Fruit fly (Drosophila melanogaster) whole organism, embryonic: ENCODE data around the gene Scgalpha.

Source experiments
- Blimp-1 ChIP-seq: fragments of 200-800 bp; sonication (Bioruptor generic); optimal IDR thresholded peaks from 3 replicates; lab custom pipeline; 2018; ENCODE audit warnings: missing biosample characterization, missing genetic modification characterization, mild to moderate bottlenecking, moderate library complexity, missing genetic modification reagents
- CG10209 ChIP-seq: fragments of 200-800 bp; sonication (Bioruptor generic); optimal IDR thresholded peaks from 3 replicates; lab custom pipeline; 2017; ENCODE audit warnings: missing biosample characterization, mild to moderate bottlenecking, missing genetic modification characterization, missing genetic modification reagents
- CG11695 ChIP-seq: fragments of 200-800 bp; sonication (Bioruptor generic); IDR thresholded peaks from 3 replicates; pipeline ENCODE4 v1.3.6; 2022; ENCODE audit warnings: missing biosample characterization, missing genetic modification characterization
- CG12071 ChIP-seq: fragments of 200-800 bp; sonication (Bioruptor generic); optimal IDR thresholded peaks from 3 replicates; lab custom pipeline; 2018; ENCODE audit warnings: missing biosample characterization, mild to moderate bottlenecking, missing genetic modification characterization
- CG12391 ChIP-seq: fragments of 200-800 bp; sonication (Bioruptor generic); optimal IDR thresholded peaks from 3 replicates; lab custom pipeline; 2018; ENCODE audit warnings: missing biosample characterization, mild to moderate bottlenecking, missing genetic modification characterization, moderate library complexity
- CG12659 ChIP-seq: fragments of 200-800 bp; sonication (Bioruptor generic); optimal IDR thresholded peaks from 3 replicates; lab custom pipeline; 2017; ENCODE audit warnings: mild to moderate bottlenecking, missing biosample characterization, missing genetic modification reagents, missing genetic modification characterization
- CG14014 ChIP-seq: fragments of 200-800 bp; sonication (Bioruptor generic); IDR thresholded peaks from 2 replicates; pipeline ENCODE4 v1.3.6; 2022; ENCODE audit warnings: missing biosample characterization, missing genetic modification characterization
- CG15011 ChIP-seq: fragments of 200-800 bp; sonication (Bioruptor generic); optimal IDR thresholded peaks from 3 replicates; lab custom pipeline; 2018; ENCODE audit warnings: missing biosample characterization, mild to moderate bottlenecking, missing genetic modification characterization
- CG16813 ChIP-seq: fragments of 200-800 bp; sonication (Bioruptor generic); IDR thresholded peaks from 3 replicates; pipeline ENCODE4 v1.3.6; 2022; ENCODE audit warnings: missing biosample characterization, missing genetic modification characterization; ENCODE audit not compliant: partially characterized antibody
- CG18619 ChIP-seq: fragments of 200-800 bp; sonication (Bioruptor generic); optimal IDR thresholded peaks from 3 replicates; lab custom pipeline; 2017; ENCODE audit warnings: missing biosample characterization, mild to moderate bottlenecking, missing genetic modification characterization
- CG31441 ChIP-seq: fragments of 200-800 bp; sonication (Bioruptor generic); IDR thresholded peaks from 2 replicates; pipeline ENCODE4 v1.3.6; 2022; ENCODE audit warnings: missing biosample characterization, missing genetic modification characterization
- CG32772 ChIP-seq: fragments of 200-800 bp; sonication (Bioruptor generic); IDR thresholded peaks from 2 replicates; pipeline ENCODE4 v1.3.6; 2022; ENCODE audit warnings: missing biosample characterization, missing genetic modification characterization
- CG34422 ChIP-seq: fragments of 200-800 bp; sonication (Bioruptor generic); IDR thresholded peaks from 3 replicates; pipeline ENCODE4 v1.3.6; 2022; ENCODE audit warnings: missing biosample characterization, missing genetic modification characterization
- CG6765 ChIP-seq: fragments of 200-800 bp; sonication (Bioruptor generic); optimal IDR thresholded peaks from 3 replicates; lab custom pipeline; 2017; ENCODE audit warnings: missing biosample characterization, mild to moderate bottlenecking, missing genetic modification characterization
- CG9797 ChIP-seq: fragments of 200-800 bp; sonication (Bioruptor generic); optimal IDR thresholded peaks from 3 replicates; lab custom pipeline; 2018; ENCODE audit warnings: missing biosample characterization, mild to moderate bottlenecking, missing genetic modification characterization
- CG9932 ChIP-seq: fragments of 200-800 bp; sonication (Bioruptor generic); IDR thresholded peaks from 2 replicates; pipeline ENCODE4 v1.3.6; 2022; ENCODE audit warnings: missing biosample characterization, missing genetic modification characterization
- Dbx ChIP-seq: fragments of 200-800 bp; sonication (Bioruptor generic); IDR thresholded peaks from 3 replicates; pipeline ENCODE4 v1.3.6; 2022; ENCODE audit warnings: missing biosample characterization, missing genetic modification characterization
- E2f1 ChIP-seq: fragments of 200-800 bp; sonication (Bioruptor generic); IDR thresholded peaks from 2 replicates; pipeline ENCODE4 v1.3.6; 2022; ENCODE audit warnings: missing biosample characterization, missing genetic modification characterization
- Fer3 ChIP-seq: fragments of 200-800 bp; sonication (Bioruptor generic); optimal IDR thresholded peaks from 2 replicates; lab custom pipeline; 2018; ENCODE audit warnings: missing biosample characterization, mild to moderate bottlenecking, missing genetic modification characterization, moderate library complexity
- Hey ChIP-seq: fragments of 200-800 bp; sonication (Bioruptor generic); optimal IDR thresholded peaks from 3 replicates; lab custom pipeline; 2018; ENCODE audit warnings: missing biosample characterization, mild to moderate bottlenecking, missing genetic modification characterization
- MESR4 ChIP-seq: fragments of 200-800 bp; sonication (Bioruptor generic); optimal IDR thresholded peaks from 2 replicates; lab custom pipeline; 2018; ENCODE audit warnings: missing biosample characterization, mild to moderate bottlenecking, missing genetic modification characterization, moderate library complexity
- Med ChIP-seq: fragments of 200-800 bp; sonication (Bioruptor generic); peaks from one replicate; lab custom pipeline; 2016; ENCODE audit warnings: missing biosample characterization, missing genetic modification characterization, mild to moderate bottlenecking, inconsistent platforms, moderate library complexity
- Meics ChIP-seq: fragments of 200-800 bp; sonication (Bioruptor generic); optimal IDR thresholded peaks from 2 replicates; lab custom pipeline; 2017; ENCODE audit warnings: missing biosample characterization, mild to moderate bottlenecking, missing genetic modification characterization
- Oli ChIP-seq: fragments of 200-800 bp; sonication (Bioruptor generic); optimal IDR thresholded peaks from 2 replicates; lab custom pipeline; 2018; ENCODE audit warnings: missing biosample characterization, mild to moderate bottlenecking, missing genetic modification characterization, moderate library complexity
- Rfx ChIP-seq: fragments of 200-800 bp; sonication (Bioruptor generic); IDR thresholded peaks from 2 replicates; pipeline ENCODE4 v1.3.6; 2022; ENCODE audit warnings: missing biosample characterization, missing genetic modification characterization
- Taf1 ChIP-seq: fragments of 200-800 bp; sonication (Bioruptor generic); IDR thresholded peaks from 2 replicates; pipeline ENCODE4 v1.3.6; 2022; ENCODE audit warnings: missing biosample characterization, missing genetic modification characterization
- Tbp ChIP-seq: fragments of >200 bp; optimal IDR thresholded peaks from 2 replicates; lab custom pipeline; 2018; ENCODE audit warnings: missing biosample characterization, missing genetic modification characterization
- chif ChIP-seq, 2 experiments: fragments of 200-800 bp; sonication (Bioruptor generic); optimal IDR thresholded peaks; 3 replicates each; lab custom pipeline; 2016; ENCODE audit warnings: missing biosample characterization in 2 of 2, missing genetic modification characterization in 2 of 2
- cwo ChIP-seq: fragments of 200-800 bp; sonication (Bioruptor generic); optimal IDR thresholded peaks from 3 replicates; lab custom pipeline; 2017; ENCODE audit warnings: missing biosample characterization, missing genetic modification characterization, mild to moderate bottlenecking, moderate library complexity, missing genetic modification reagents
- da ChIP-seq: fragments of 200-800 bp; sonication (Bioruptor generic); optimal IDR thresholded peaks from 2 replicates; lab custom pipeline; 2016; ENCODE audit warnings: missing biosample characterization, missing genetic modification characterization
- dan ChIP-seq: fragments of 200-800 bp; sonication (Bioruptor generic); IDR thresholded peaks from 2 replicates; pipeline ENCODE4 v1.3.6; 2022; ENCODE audit warnings: missing biosample characterization, missing genetic modification characterization
- dati ChIP-seq: fragments of 200-800 bp; sonication (Bioruptor generic); IDR thresholded peaks from 2 replicates; pipeline ENCODE4 v1.3.6; 2022; ENCODE audit warnings: missing biosample characterization, missing genetic modification characterization
- dysf ChIP-seq: fragments of 200-800 bp; sonication (Bioruptor generic); IDR thresholded peaks from 3 replicates; pipeline ENCODE4 v1.3.6; 2022; ENCODE audit warnings: missing biosample characterization, missing genetic modification characterization
- gce ChIP-seq: fragments of 200-800 bp; sonication (Bioruptor generic); IDR thresholded peaks from 3 replicates; pipeline ENCODE4 v1.3.6; 2022; ENCODE audit warnings: missing biosample characterization, missing genetic modification characterization
- ham ChIP-seq: fragments of 200-800 bp; sonication (Bioruptor generic); IDR thresholded peaks from 2 replicates; pipeline ENCODE4 v1.3.6; 2022; ENCODE audit warnings: missing biosample characterization, missing genetic modification characterization
- lab ChIP-seq: fragments of 200-800 bp; sonication (Bioruptor generic); optimal IDR thresholded peaks from 3 replicates; lab custom pipeline; 2017; ENCODE audit warnings: missing biosample characterization, missing genetic modification characterization, mild to moderate bottlenecking, moderate library complexity, missing genetic modification reagents
- lmd ChIP-seq: fragments of 200-800 bp; sonication (Bioruptor generic); IDR thresholded peaks from 2 replicates; pipeline ENCODE4 v1.3.6; 2022; ENCODE audit warnings: missing biosample characterization, missing genetic modification characterization
- lola ChIP-seq, 3 experiments: fragments of >200 bp in 2 of 3; fragments of 200-800 bp in 1 of 3; sonication (Bioruptor generic) in 1 of 3; optimal IDR thresholded peaks; 2 replicates each; lab custom pipeline; 2017 to 2019; ENCODE audit warnings: missing biosample characterization in 3 of 3, missing genetic modification characterization in 3 of 3, mild to moderate bottlenecking in 1 of 3, moderate library complexity in 1 of 3
- mam ChIP-seq: fragments of 200-800 bp; sonication (Bioruptor generic); optimal IDR thresholded peaks from 3 replicates; lab custom pipeline; 2016; ENCODE audit warnings: missing biosample characterization, missing genetic modification characterization
- prd ChIP-seq, 3 experiments: fragments of >200 bp in 2 of 3; fragments of 200-800 bp in 1 of 3; sonication (Bioruptor generic) in 1 of 3; optimal IDR thresholded peaks in 2 of 3; IDR thresholded peaks in 1 of 3; 2 replicates in 2 of 3; 3 replicates in 1 of 3; pipeline versions ENCODE4 v1.3.6 to Lab custom; 2017 to 2022; ENCODE audit warnings: missing biosample characterization in 1 of 3, missing genetic modification characterization in 1 of 3
- row ChIP-seq: fragments of 200-800 bp; sonication (Bioruptor generic); IDR thresholded peaks from 3 replicates; pipeline ENCODE4 v1.3.6; 2022; ENCODE audit warnings: missing biosample characterization, missing genetic modification characterization
- run ChIP-seq: fragments of 200-800 bp; sonication (Bioruptor generic); optimal IDR thresholded peaks from 3 replicates; lab custom pipeline; 2018; ENCODE audit warnings: missing biosample characterization, mild to moderate bottlenecking, missing genetic modification characterization
- sens ChIP-seq: fragments of 200-800 bp; sonication (Bioruptor generic); peaks from one replicate; lab custom pipeline; 2016; ENCODE audit warnings: missing biosample characterization, missing genetic modification characterization
- sisA ChIP-seq: fragments of 200-800 bp; sonication (Bioruptor generic); IDR thresholded peaks from 2 replicates; pipeline ENCODE4 v1.3.6; 2022; ENCODE audit warnings: missing biosample characterization, missing genetic modification characterization
- slbo ChIP-seq: fragments of 200-800 bp; sonication (Bioruptor generic); IDR thresholded peaks from 2 replicates; pipeline ENCODE4 v1.3.6; 2022; ENCODE audit warnings: missing biosample characterization, missing genetic modification characterization
- stwl ChIP-seq: fragments of 200-800 bp; sonication (Bioruptor generic); optimal IDR thresholded peaks from 3 replicates; lab custom pipeline; 2018; ENCODE audit warnings: missing biosample characterization, mild to moderate bottlenecking, missing genetic modification characterization, moderate library complexity
- tap ChIP-seq: fragments of 200-800 bp; optimal IDR thresholded peaks from 3 replicates; lab custom pipeline; 2019; ENCODE audit warnings: missing biosample characterization, mild to moderate bottlenecking, missing genetic modification characterization, moderate library complexity
- ttk ChIP-seq: fragments of 200-800 bp; sonication (Bioruptor generic); IDR thresholded peaks from 2 replicates; pipeline ENCODE4 v2.1.2; 2022; ENCODE audit warnings: missing biosample characterization, missing genetic modification characterization
- vvl ChIP-seq: fragments of 200-800 bp; sonication (Bioruptor generic); IDR thresholded peaks from 2 replicates; pipeline ENCODE4 v1.3.6; 2022; ENCODE audit warnings: missing biosample characterization, missing genetic modification characterization
- zfh2 ChIP-seq: fragments of 200-800 bp; sonication (Bioruptor generic); optimal IDR thresholded peaks from 2 replicates; lab custom pipeline; 2016; ENCODE audit warnings: missing biosample characterization, missing genetic modification characterization

The Scgalpha gene

DNA sequence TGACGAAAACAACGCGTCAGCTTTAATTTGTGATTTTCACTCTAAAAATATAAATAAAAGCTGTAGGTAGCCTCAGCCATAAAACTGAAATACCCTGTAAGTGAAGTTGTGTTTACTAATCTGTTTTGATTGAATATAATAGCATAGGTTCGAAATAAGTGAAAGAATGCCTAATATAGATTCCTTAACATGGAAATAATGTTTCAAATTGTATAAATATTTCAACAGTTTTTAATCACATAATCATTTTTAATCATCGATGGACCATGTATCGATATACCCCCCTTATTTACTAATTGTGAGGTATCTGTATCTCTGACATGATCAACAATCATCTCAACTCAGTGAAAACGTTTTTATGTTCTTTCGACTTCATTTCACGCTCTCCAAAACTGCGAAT is 47.8 kb upstream of the Scgalpha start:
- peak; percentile 14 for TF ChIP-seq CG12659 (GFP tag; lab: Kevin White, UChicago)
- no peak for TF ChIP-seq run (tag; lab: Kevin White, UChicago)
- no peak for TF ChIP-seq Tbp
- peak; percentile 18 for TF ChIP-seq Oli (tag; lab: Kevin White, UChicago)
- no peak for TF ChIP-seq tap (tag; lab: Kevin White, UChicago)
- peak; percentile 53 for TF ChIP-seq Blimp-1 (GFP tag; lab: Kevin White, UChicago)
- TF ChIP-seq Taf1 (GFP tag; lab: Robert Waterston, UW), result peak; percentile 12; the same call in 1 of the 2 replicates
- 0 out of 2 replicates have a peak, but pooled peaks have one; percentile 5 for TF ChIP-seq CG14014 (GFP tag; lab: Robert Waterston, UW)
- TF ChIP-seq CG10209 (GFP tag; lab: Kevin White, UChicago), result no peak
- no peak for TF ChIP-seq CG18619 (GFP tag; lab: Kevin White, UChicago)
- TF ChIP-seq CG9797 (GFP tag; lab: Kevin White, UChicago), result no peak
- no peak for TF ChIP-seq lola (GFP tag; optimal IDR thresholded peaks at IDR 0.05; lab: Kevin White, UChicago)
- peak; percentile 33 for TF ChIP-seq CG12391 (tag; lab: Kevin White, UChicago)
- peak; percentile 48 for TF ChIP-seq Fer3 (tag; lab: Kevin White, UChicago)
- TF ChIP-seq vvl, result peak; percentile 23
- no peak for TF ChIP-seq CG15011
- peak; percentile 54 for TF ChIP-seq CG9932 (GFP tag; lab: Robert Waterston, UW)
- peak; percentile 44 for TF ChIP-seq Med (GFP tag; lab: Kevin White, UChicago)
- 0 out of 3 replicates have a peak, but pooled peaks have one; percentile 48 for TF ChIP-seq dysf
- TF ChIP-seq zfh2 (GFP tag; lab: Kevin White, UChicago), result no peak
- 0 out of 2 replicates have a peak, but pooled peaks have one; percentile 43 for TF ChIP-seq CG32772 (GFP tag; lab: Robert Waterston, UW)
- TF ChIP-seq row (GFP tag; lab: Robert Waterston, UW), result peak; percentile 63; the same call in 2 of the 3 replicates
- peak; percentile 51; the same call in 1 of the 2 replicates for TF ChIP-seq lmd (GFP tag; lab: Robert Waterston, UW)
- TF ChIP-seq sens (GFP tag; lab: Kevin White, UChicago), result peak; percentile 51
- no peak for TF ChIP-seq dati (GFP tag; lab: Robert Waterston, UW)
- peak; percentile 19; the same call in 1 of the 2 replicates for TF ChIP-seq ttk (GFP tag; lab: Robert Waterston, UW)
- TF ChIP-seq MESR4 (GFP tag; lab: Kevin White, UChicago), result no peak
- no peak for TF ChIP-seq CG6765 (GFP tag; lab: Kevin White, UChicago)
- peak; percentile 31 for TF ChIP-seq Meics (GFP tag; lab: Kevin White, UChicago)
- TF ChIP-seq cwo (GFP tag; lab: Kevin White, UChicago), result peak; percentile 18
- no peak for TF ChIP-seq CG34422 (GFP tag; lab: Robert Waterston, UW)
- TF ChIP-seq Rfx (GFP tag; lab: Robert Waterston, UW), result peak; percentile 41; the same call in 1 of the 2 replicates
- TF ChIP-seq Dbx (GFP tag; lab: Robert Waterston, UW), result no peak
- TF ChIP-seq mam, result peak; percentile 3
- peak; percentile 63 for TF ChIP-seq slbo (GFP tag; lab: Robert Waterston, UW)
- no peak for TF ChIP-seq CG12071 (GFP tag; lab: Kevin White, UChicago)
- no peak for TF ChIP-seq ham
- TF ChIP-seq stwl (tag; lab: Kevin White, UChicago), result no peak
- peak; percentile 59; the same call in 1 of the 3 replicates for TF ChIP-seq CG11695
- no peak for TF ChIP-seq Hey (tag; lab: Kevin White, UChicago)
- TF ChIP-seq chif (GFP tag; optimal IDR thresholded peaks at IDR 0.05; lab: Kevin White, UChicago), result peak in 1 of 2 experiments; percentile 4
- TF ChIP-seq E2f1 (GFP tag; lab: Robert Waterston, UW), result peak; percentile 48; the same call in 1 of the 2 replicates
- TF ChIP-seq CG31441 (GFP tag; lab: Robert Waterston, UW), result no peak
- no peak for TF ChIP-seq dan (GFP tag; lab: Robert Waterston, UW)
- TF ChIP-seq da (GFP tag; lab: Kevin White, UChicago), result no peak
- TF ChIP-seq CG16813 (GFP tag; lab: Robert Waterston, UW), result no peak
- TF ChIP-seq gce (GFP tag; lab: Robert Waterston, UW), result no peak
- peak; percentile 48 for TF ChIP-seq lab (GFP tag; lab: Kevin White, UChicago)
- TF ChIP-seq prd (optimal IDR thresholded peaks at IDR 0.05; lab: Kevin White, UChicago), result no peak
- peak; percentile 27; the same call in 1 of the 3 replicates for TF ChIP-seq prd (GFP tag; IDR thresholded peaks at IDR 0.05; lab: Robert Waterston, UW)
- peak; percentile 20; the same call in 1 of the 2 replicates for TF ChIP-seq sisA (GFP tag; lab: Robert Waterston, UW)
